Worm (Caenorhabditis elegans) whole organism, mixed stage, embryonic: Measurements from ENCODE around the gene fbxb-107.

Source experiments
- M03D4.4 ChIP-seq: sonication (generic microtip); optimal IDR thresholded peaks from 2 replicates; lab custom pipeline; 2017; ENCODE audit warnings: mild to moderate bottlenecking, missing genetic modification characterization, missing compliant biosample characterization
- flh-1 ChIP-seq: fragments of 200-800 bp; sonication (Bioruptor generic); optimal IDR thresholded peaks from 2 replicates; lab custom pipeline; 2018; ENCODE audit warnings: mild to moderate bottlenecking, missing genetic modification characterization, moderate library complexity, missing compliant biosample characterization
- hlh-1 ChIP-seq: fragments of 150-350 bp; optimal IDR thresholded peaks from 2 replicates; lab custom pipeline; 2014; ENCODE audit warnings: missing biosample characterization, missing genetic modification reagents, missing genetic modification characterization
- lin-13 ChIP-seq: fragments of 150-350 bp; optimal IDR thresholded peaks from 2 replicates; lab custom pipeline; 2014; ENCODE audit warnings: missing biosample characterization, missing genetic modification characterization
- mep-1 ChIP-seq: fragments of 150-350 bp; optimal IDR thresholded peaks from 2 replicates; lab custom pipeline; 2017; ENCODE audit warnings: missing biosample characterization, missing genetic modification reagents, missing genetic modification characterization, inconsistent platforms
- nhr-2 ChIP-seq: fragments of 150-350 bp; optimal IDR thresholded peaks from 2 replicates; lab custom pipeline; 2014; ENCODE audit warnings: missing biosample characterization, missing genetic modification characterization
- nhr-237 ChIP-seq: fragments of 150-350 bp; optimal IDR thresholded peaks from 2 replicates; lab custom pipeline; 2014; ENCODE audit warnings: missing biosample characterization, missing genetic modification characterization
- nhr-28 ChIP-seq: fragments of 150-350 bp; optimal IDR thresholded peaks from 2 replicates; lab custom pipeline; 2014; ENCODE audit warnings: missing biosample characterization, missing genetic modification characterization
- nhr-76 ChIP-seq: sonication (generic microtip); optimal IDR thresholded peaks from 2 replicates; lab custom pipeline; 2017; ENCODE audit warnings: missing biosample characterization, missing genetic modification characterization
- sptf-1 ChIP-seq: sonication (generic microtip); optimal IDR thresholded peaks from 2 replicates; lab custom pipeline; 2017; ENCODE audit warnings: mild to moderate bottlenecking, missing genetic modification characterization, moderate library complexity, missing compliant biosample characterization
- unc-39 ChIP-seq: fragments of 150-350 bp; optimal IDR thresholded peaks from 2 replicates; lab custom pipeline; 2014; ENCODE audit warnings: missing biosample characterization, missing genetic modification characterization
- ztf-11 ChIP-seq: fragments of 150-350 bp; optimal IDR thresholded peaks from 2 replicates; lab custom pipeline; 2014; ENCODE audit warnings: missing biosample characterization, missing genetic modification characterization

DNA sequence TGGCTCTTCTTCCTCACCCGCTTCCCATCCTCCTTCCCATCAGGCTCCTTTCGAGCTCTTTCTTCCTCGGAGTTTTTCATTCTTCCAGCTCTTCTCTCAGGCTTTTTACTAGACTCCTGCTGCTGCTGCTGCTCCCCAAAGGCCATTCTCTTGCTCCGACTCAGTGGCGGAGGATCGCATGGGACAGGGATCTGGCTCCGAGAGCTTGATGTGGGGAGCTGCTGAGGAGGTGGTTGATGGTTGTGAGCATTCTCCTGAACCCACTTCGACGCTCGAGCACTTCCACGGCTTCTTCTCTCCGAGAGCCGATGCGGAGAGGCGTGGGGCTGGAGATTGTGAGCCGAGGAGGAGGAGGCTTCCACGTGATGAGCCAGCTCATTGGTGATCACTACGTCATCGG, 27.2 kb downstream of the fbxb-107 start:
- TF ChIP-seq unc-39 (tag; lab: Kevin White, UChicago) = no peak
- no peak for TF ChIP-seq nhr-237
- no peak for TF ChIP-seq M03D4.4 (tag; lab: Kevin White, UChicago)
- TF ChIP-seq ztf-11 (tag; lab: Kevin White, UChicago) = no peak
- TF ChIP-seq nhr-28 = no peak
- TF ChIP-seq sptf-1 (tag; lab: Kevin White, UChicago) = no peak
- TF ChIP-seq hlh-1 = no peak
- no peak for TF ChIP-seq nhr-76 (tag; lab: Kevin White, UChicago)
- no peak for TF ChIP-seq mep-1 (tag; lab: Kevin White, UChicago)
- no peak for TF ChIP-seq lin-13 (tag; lab: Kevin White, UChicago)
- TF ChIP-seq nhr-2 (tag; lab: Kevin White, UChicago) = no peak
- TF ChIP-seq flh-1 = no peak
